Worm (Caenorhabditis elegans): ENCODE results near the gene ift-139.

DNA sequence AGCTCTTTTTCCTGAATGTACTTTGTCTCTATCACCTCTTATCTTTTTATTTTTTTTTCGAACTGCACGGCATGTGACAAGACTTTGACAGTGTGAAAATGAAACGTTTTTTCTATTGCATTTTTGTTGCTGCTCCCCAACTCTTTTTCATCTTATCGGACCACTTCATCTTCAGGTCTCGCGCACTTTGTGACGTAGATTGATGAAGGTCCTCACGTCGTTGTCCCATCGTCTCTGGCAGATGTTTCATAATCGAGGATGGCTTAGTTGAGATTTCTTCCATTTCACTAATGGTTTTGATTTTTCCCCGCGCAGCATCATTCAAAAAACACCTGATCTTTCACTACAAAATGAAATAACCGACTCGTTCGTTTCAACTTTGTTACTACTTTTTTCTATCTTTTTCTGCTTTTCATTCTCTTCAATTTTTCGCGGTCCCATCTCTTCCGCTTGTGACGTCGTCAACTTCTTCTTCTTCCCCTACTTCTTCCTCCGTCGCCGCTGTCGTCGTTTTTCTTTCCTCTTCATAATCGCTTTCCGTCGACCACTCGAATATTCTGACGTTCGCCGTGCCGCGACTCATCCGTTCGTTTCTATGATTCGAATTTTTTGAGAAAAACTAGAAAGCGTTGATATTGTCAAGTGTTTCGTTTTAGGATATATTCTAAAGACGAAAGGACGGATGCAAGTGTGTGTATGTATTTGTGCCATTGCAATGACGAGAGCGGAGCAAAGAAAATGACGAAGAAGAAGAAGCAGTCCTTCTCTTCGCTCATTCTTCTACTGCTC lies 47.9 kb downstream of the ift-139 start, which contains the start of gene T04C9.2:
- TF ChIP-seq tbx-11 (GFP tag; IDR thresholded peaks at IDR 0.05): no peak
- no peak for TF ChIP-seq ceh-36 (tag; optimal IDR thresholded peaks at IDR 0.05)
- no peak for TF ChIP-seq aly-1 (tag; optimal IDR thresholded peaks at IDR 0.05)
- TF ChIP-seq sea-1 (GFP tag; conservative IDR thresholded peaks at IDR 0.05): no peak
- TF ChIP-seq scrt-1 (GFP tag; IDR thresholded peaks at IDR 0.05): no peak
- TF ChIP-seq hmg-4 (GFP tag; optimal IDR thresholded peaks at IDR 0.05): no peak
- TF ChIP-seq ama-1 (optimal IDR thresholded peaks at IDR 0.05): no peak
- no peak for TF ChIP-seq tra-4 (tag; optimal IDR thresholded peaks at IDR 0.05)
- TF ChIP-seq ets-7 (tag; optimal IDR thresholded peaks at IDR 0.05): no peak
- TF ChIP-seq B0310.2 (tag; optimal IDR thresholded peaks at IDR 0.05): no peak
- TF ChIP-seq flt-1 (GFP tag; IDR thresholded peaks at IDR 0.05): no peak
- no peak for TF ChIP-seq ceh-13 (GFP tag; optimal IDR thresholded peaks at IDR 0.05)
- TF ChIP-seq hmbx-1 (tag; optimal IDR thresholded peaks at IDR 0.05): no peak
- no peak for TF ChIP-seq pes-1 (GFP tag; IDR thresholded peaks at IDR 0.05)

Measured in whole organism, early embryonic.